Worm (Caenorhabditis elegans) whole organism, L1 larva: ENCODE measurements around the gene dao-6.

Experiments
- C04F5.9 ChIP-seq: sonication (generic microtip); optimal IDR thresholded peaks from 2 replicates; lab custom pipeline; 2016; ENCODE audit warnings: missing genetic modification characterization, missing compliant biosample characterization
- alr-1 ChIP-seq: fragments of 200-800 bp; sonication (Bioruptor generic); optimal IDR thresholded peaks from 2 replicates; lab custom pipeline; 2018; ENCODE audit warnings: borderline replicate concordance, mild to moderate bottlenecking, missing genetic modification characterization, missing compliant biosample characterization
- blmp-1 ChIP-seq: fragments of 150-350 bp; optimal IDR thresholded peaks from 2 replicates; lab custom pipeline; 2014; ENCODE audit warnings: missing biosample characterization, missing genetic modification characterization
- ceh-63 ChIP-seq: fragments of 200-800 bp; sonication (Bioruptor generic); optimal IDR thresholded peaks from 2 replicates; lab custom pipeline; 2018; ENCODE audit warnings: mild to moderate bottlenecking, missing genetic modification characterization, missing compliant biosample characterization
- ceh-8 ChIP-seq: fragments of 200-800 bp; sonication (Bioruptor generic); optimal IDR thresholded peaks from 2 replicates; lab custom pipeline; 2018; ENCODE audit warnings: mild to moderate bottlenecking, missing genetic modification characterization, moderate library complexity, missing compliant biosample characterization
- ceh-88 ChIP-seq: fragments of 200-800 bp; sonication (Bioruptor generic); IDR thresholded peaks from 2 replicates; pipeline ENCODE4 v1.3.6; 2022; ENCODE audit warnings: missing genetic modification characterization, missing compliant biosample characterization
- ceh-90 ChIP-seq: sonication (generic microtip); optimal IDR thresholded peaks from 2 replicates; lab custom pipeline; 2016; ENCODE audit warnings: missing genetic modification characterization, missing compliant biosample characterization
- dpl-1 ChIP-seq, 3 experiments: fragments of 150-350 bp in 2 of 3; sonication (generic microtip) in 1 of 3; optimal IDR thresholded peaks; 2 replicates each; lab custom pipeline; 2014 to 2017; ENCODE audit warnings: missing biosample characterization in 3 of 3, missing genetic modification characterization in 3 of 3, missing genetic modification reagents in 3 of 3
- efl-1 ChIP-seq, 4 experiments: fragments of 150-350 bp; optimal IDR thresholded peaks in 3 of 4; peaks in 1 of 4; 1 replicate in 1 of 4; 2 replicates in 3 of 4; lab custom pipeline; 2014; ENCODE audit warnings: missing biosample characterization in 2 of 4, missing genetic modification characterization in 2 of 4, missing genetic modification reagents in 2 of 4
- elt-3 ChIP-seq, 6 experiments: fragments of 150-350 bp in 1 of 6; sonication (generic microtip); optimal IDR thresholded peaks; 2 replicates each; lab custom pipeline; 2017 to 2018; ENCODE audit warnings: missing biosample characterization in 6 of 6, missing genetic modification characterization in 6 of 6, inconsistent platforms in 1 of 6
- ets-5 ChIP-seq: fragments of 200-800 bp; sonication (Bioruptor generic); IDR thresholded peaks from 2 replicates; pipeline ENCODE4 v1.3.6; 2022; ENCODE audit warnings: missing genetic modification characterization, missing compliant biosample characterization
- fkh-10 ChIP-seq: sonication (generic microtip); optimal IDR thresholded peaks from 2 replicates; lab custom pipeline; 2017; ENCODE audit warnings: missing biosample characterization, missing genetic modification reagents, missing genetic modification characterization
- fos-1 ChIP-seq: fragments of 150-350 bp; optimal IDR thresholded peaks from 2 replicates; lab custom pipeline; 2014; ENCODE audit warnings: missing biosample characterization, missing genetic modification characterization
- hlh-17 ChIP-seq: fragments of 200-800 bp; sonication (Bioruptor generic); optimal IDR thresholded peaks from 2 replicates; lab custom pipeline; 2018; ENCODE audit warnings: missing genetic modification characterization, mild to moderate bottlenecking, missing compliant biosample characterization, moderate library complexity, borderline replicate concordance
- hpl-2 ChIP-seq: fragments of 150-350 bp; optimal IDR thresholded peaks from 2 replicates; lab custom pipeline; 2014; ENCODE audit warnings: missing biosample characterization, missing genetic modification reagents, missing genetic modification characterization
- isw-1 ChIP-seq: fragments of 200-800 bp; sonication (Bioruptor generic); IDR thresholded peaks from 2 replicates; pipeline ENCODE4 v1.3.6; 2022; ENCODE audit warnings: missing genetic modification characterization, missing compliant biosample characterization
- lin-14 ChIP-seq: fragments of 200-800 bp; sonication (Bioruptor generic); optimal IDR thresholded peaks from 2 replicates; lab custom pipeline; 2018; ENCODE audit warnings: mild to moderate bottlenecking, missing genetic modification characterization, moderate library complexity, missing compliant biosample characterization
- lin-15B ChIP-seq: fragments of 150-350 bp; sonication (generic microtip); optimal IDR thresholded peaks from 3 replicates; lab custom pipeline; 2014; ENCODE audit warnings: missing biosample characterization, missing genetic modification characterization
- lin-35 ChIP-seq, 2 experiments: fragments of 150-350 bp; optimal IDR thresholded peaks; 2 replicates each; lab custom pipeline; 2014; ENCODE audit warnings: missing biosample characterization in 2 of 2, missing genetic modification characterization in 2 of 2, missing genetic modification reagents in 2 of 2
- lin-39 ChIP-seq: fragments of 150-350 bp; optimal IDR thresholded peaks from 2 replicates; lab custom pipeline; 2014; ENCODE audit warnings: missing biosample characterization, missing genetic modification reagents, missing genetic modification characterization
- lir-3 ChIP-seq: sonication (generic microtip); optimal IDR thresholded peaks from 2 replicates; lab custom pipeline; 2016; ENCODE audit warnings: mild to moderate bottlenecking, missing genetic modification characterization, moderate library complexity, missing compliant biosample characterization; ENCODE audit not compliant: poor library complexity
- lsy-2 ChIP-seq, 2 experiments: fragments of 150-350 bp; optimal IDR thresholded peaks; 2 replicates each; lab custom pipeline; 2014; ENCODE audit warnings: missing biosample characterization in 2 of 2, missing genetic modification characterization in 2 of 2
- mdl-1 ChIP-seq, 2 experiments: fragments of 150-350 bp; optimal IDR thresholded peaks; 2 replicates each; lab custom pipeline; 2014 to 2017; ENCODE audit warnings: missing biosample characterization in 2 of 2, missing genetic modification characterization in 2 of 2, inconsistent platforms in 1 of 2
- mep-1 ChIP-seq: fragments of 150-350 bp; optimal IDR thresholded peaks from 2 replicates; lab custom pipeline; 2014; ENCODE audit warnings: missing biosample characterization, missing genetic modification characterization
- nhr-11 ChIP-seq: fragments of 150-350 bp; optimal IDR thresholded peaks from 2 replicates; lab custom pipeline; 2014; ENCODE audit warnings: missing biosample characterization, missing genetic modification characterization
- nhr-12 ChIP-seq: sonication (generic microtip); optimal IDR thresholded peaks from 2 replicates; lab custom pipeline; 2017; ENCODE audit warnings: missing biosample characterization, missing genetic modification characterization
- nhr-19 ChIP-seq: fragments of 200-800 bp; sonication (Bioruptor generic); conservative IDR thresholded peaks from 2 replicates; pipeline ENCODE4 v1.3.6; 2022; ENCODE audit warnings: missing genetic modification characterization, missing compliant biosample characterization
- nhr-237 ChIP-seq: fragments of 150-350 bp; optimal IDR thresholded peaks from 2 replicates; lab custom pipeline; 2014; ENCODE audit warnings: missing biosample characterization, missing genetic modification characterization
- nhr-77 ChIP-seq: fragments of 150-350 bp; optimal IDR thresholded peaks from 2 replicates; lab custom pipeline; 2014; ENCODE audit warnings: missing biosample characterization, missing genetic modification characterization
- nhr-84 ChIP-seq: sonication (generic microtip); optimal IDR thresholded peaks from 2 replicates; lab custom pipeline; 2017; ENCODE audit warnings: missing biosample characterization, missing genetic modification characterization
- pax-3 ChIP-seq: fragments of 200-800 bp; sonication (Bioruptor generic); optimal IDR thresholded peaks from 2 replicates; lab custom pipeline; 2018; ENCODE audit warnings: mild to moderate bottlenecking, missing genetic modification characterization, moderate library complexity, missing compliant biosample characterization
- rnt-1 ChIP-seq: sonication (generic microtip); optimal IDR thresholded peaks from 2 replicates; lab custom pipeline; 2016; ENCODE audit warnings: mild to moderate bottlenecking, missing genetic modification characterization, moderate library complexity, missing compliant biosample characterization
- skn-1 ChIP-seq: fragments of 150-350 bp; optimal IDR thresholded peaks from 2 replicates; lab custom pipeline; 2014; ENCODE audit warnings: missing biosample characterization, missing genetic modification characterization
- snu-23 ChIP-seq: sonication (generic microtip); optimal IDR thresholded peaks from 2 replicates; lab custom pipeline; 2016; ENCODE audit warnings: missing genetic modification characterization, missing compliant biosample characterization
- sox-4 ChIP-seq: sonication (generic microtip); optimal IDR thresholded peaks from 2 replicates; lab custom pipeline; 2016; ENCODE audit warnings: missing genetic modification characterization, missing compliant biosample characterization
- sptf-1 ChIP-seq: fragments of 150-350 bp; optimal IDR thresholded peaks from 2 replicates; lab custom pipeline; 2014; ENCODE audit warnings: missing biosample characterization, missing genetic modification characterization
- tlp-1 ChIP-seq: fragments of 150-350 bp; optimal IDR thresholded peaks from 2 replicates; lab custom pipeline; 2014; ENCODE audit warnings: missing biosample characterization, missing genetic modification characterization
- unc-62 ChIP-seq: fragments of 150-350 bp; optimal IDR thresholded peaks from 2 replicates; lab custom pipeline; 2014; ENCODE audit warnings: missing biosample characterization, missing genetic modification reagents, missing genetic modification characterization
- unc-86 ChIP-seq: sonication (generic microtip); optimal IDR thresholded peaks from 2 replicates; lab custom pipeline; 2016; ENCODE audit warnings: missing genetic modification characterization, missing compliant biosample characterization
- vab-15 ChIP-seq: sonication (generic microtip); optimal IDR thresholded peaks from 2 replicates; lab custom pipeline; 2017; ENCODE audit warnings: missing genotype, mild to moderate bottlenecking, missing genetic modification characterization, missing compliant biosample characterization
- zag-1 ChIP-seq: fragments of 150-350 bp; optimal IDR thresholded peaks from 2 replicates; lab custom pipeline; 2014; ENCODE audit warnings: missing biosample characterization, missing genetic modification characterization
- zip-4 ChIP-seq: fragments of 200-800 bp; sonication (Bioruptor generic); optimal IDR thresholded peaks from 2 replicates; lab custom pipeline; 2018; ENCODE audit warnings: mild to moderate bottlenecking, missing genetic modification characterization, moderate library complexity, missing compliant biosample characterization
- ztf-11 ChIP-seq, 2 experiments: sonication (generic microtip); optimal IDR thresholded peaks; 2 replicates each; lab custom pipeline; 2016 to 2017; ENCODE audit warnings: missing genetic modification characterization in 2 of 2, missing biosample characterization in 1 of 2, missing compliant biosample characterization in 1 of 2
- ztf-4 ChIP-seq: fragments of 150-350 bp; optimal IDR thresholded peaks from 2 replicates; lab custom pipeline; 2014; ENCODE audit warnings: missing biosample characterization, missing genetic modification characterization

dao-6 gene

ce11 chrIII:9700114-9700690, 35.8 kb downstream of the dao-6 start:
- TF ChIP-seq dpl-1 (GFP tag; optimal IDR thresholded peaks at IDR 0.05; lab: Kevin White, UChicago) (no peak), tlp-1 (tag; lab: Kevin White, UChicago) (no peak), efl-1 (optimal IDR thresholded peaks at IDR 0.05; lab: Kevin White, UChicago) (no peak), efl-1 (GFP tag; optimal IDR thresholded peaks at IDR 0.05 in 1 of 2; lab: Kevin White, UChicago) (peak in 1 of 2 experiments; percentile 14), lin-14 (peak; percentile 43), elt-3 (tag; optimal IDR thresholded peaks at IDR 0.05; lab: Kevin White, UChicago) (peak in 1 of 6 experiments; percentile 13), blmp-1 (tag; lab: Kevin White, UChicago) (peak; percentile 19), snu-23 (GFP tag; lab: Kevin White, UChicago) (no peak), ceh-8 (GFP tag; lab: Kevin White, UChicago) (no peak), isw-1 (GFP tag; lab: Robert Waterston, UW) (no peak), lsy-2 (tag; optimal IDR thresholded peaks at IDR 0.05; lab: Kevin White, UChicago) (no peak), lin-35 (GFP tag; optimal IDR thresholded peaks at IDR 0.05; lab: Kevin White, UChicago) (peak in 1 of 2 experiments; percentile 36), skn-1 (tag; lab: Kevin White, UChicago) (no peak), ceh-63 (GFP tag; lab: Kevin White, UChicago) (no peak), nhr-11 (tag; lab: Kevin White, UChicago) (no peak), rnt-1 (tag; lab: Kevin White, UChicago) (no peak), unc-86 (tag; lab: Kevin White, UChicago) (no peak)

DNA sequence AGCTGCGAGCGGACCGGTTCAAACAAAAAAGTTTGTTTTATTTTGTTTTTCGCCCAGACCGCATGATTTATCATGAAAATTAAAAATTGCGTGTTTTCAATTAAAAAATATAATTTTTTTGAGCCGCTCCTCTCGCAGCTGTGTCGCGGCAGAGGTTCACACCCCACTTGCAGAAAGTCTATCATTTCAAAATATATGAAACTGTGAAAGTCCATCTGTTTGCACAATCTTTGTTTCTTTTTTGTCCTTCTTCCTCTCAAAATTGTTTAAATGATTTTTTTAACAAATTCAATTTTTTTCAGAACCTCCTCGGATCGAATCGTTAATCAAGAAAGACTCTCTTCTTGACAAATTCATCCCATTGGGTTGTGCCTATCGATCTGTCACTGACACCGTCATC, 36.4 kb downstream of the dao-6 start, which contains the start of gene tlk-1:
Gene tlk-1 (plus strand): TSS at position 301 of the 400 bp plus-strand sequence.
- no peak for TF ChIP-seq mdl-1 (tag; optimal IDR thresholded peaks at IDR 0.05; lab: Kevin White, UChicago)
- no peak for TF ChIP-seq lin-39 (tag; lab: Kevin White, UChicago)
- no peak for TF ChIP-seq ceh-90 (tag; lab: Kevin White, UChicago)
- no peak for TF ChIP-seq C04F5.9 (tag; lab: Kevin White, UChicago)
- no peak for TF ChIP-seq ceh-88 (GFP tag; lab: Robert Waterston, UW)
- TF ChIP-seq lin-15B: no peak
- TF ChIP-seq unc-62 (GFP tag; lab: Kevin White, UChicago): no peak
- no peak for TF ChIP-seq nhr-12 (tag; lab: Kevin White, UChicago)
- TF ChIP-seq lin-35 (GFP tag; optimal IDR thresholded peaks at IDR 0.05; lab: Kevin White, UChicago): no peak
- TF ChIP-seq zag-1: no peak
- no peak for TF ChIP-seq dpl-1 (GFP tag; optimal IDR thresholded peaks at IDR 0.05; lab: Kevin White, UChicago)
- TF ChIP-seq pax-3 (tag; lab: Kevin White, UChicago): no peak
- TF ChIP-seq vab-15 (tag; lab: Kevin White, UChicago): no peak
- no peak for TF ChIP-seq nhr-77
- TF ChIP-seq nhr-19 (GFP tag; lab: Robert Waterston, UW): no peak
- TF ChIP-seq fkh-10: no peak
- TF ChIP-seq ets-5 (GFP tag; lab: Robert Waterston, UW): no peak
- TF ChIP-seq isw-1 (GFP tag; lab: Robert Waterston, UW): no peak
- TF ChIP-seq sptf-1: no peak
- TF ChIP-seq, all 84 proteins: peak for 0

- TF ChIP-seq ztf-4 (tag; lab: Kevin White, UChicago) (no peak), fos-1 (tag; lab: Kevin White, UChicago) (no peak), mdl-1 (tag; optimal IDR thresholded peaks at IDR 0.05; lab: Kevin White, UChicago) (peak in 1 of 2 experiments; percentile 19), tlp-1 (tag; lab: Kevin White, UChicago) (no peak), dpl-1 (GFP tag; optimal IDR thresholded peaks at IDR 0.05; lab: Kevin White, UChicago) (no peak), sptf-1 (no peak), vab-15 (tag; lab: Kevin White, UChicago) (no peak), sox-4 (no peak), isw-1 (GFP tag; lab: Robert Waterston, UW) (no peak), nhr-11 (tag; lab: Kevin White, UChicago) (no peak), zag-1 (no peak), nhr-237 (no peak), zip-4 (GFP tag; lab: Kevin White, UChicago) (no peak), nhr-84 (tag; lab: Kevin White, UChicago) (no peak), hlh-17 (no peak), lir-3 (tag; lab: Kevin White, UChicago) (no peak), hpl-2 (no peak), unc-86 (tag; lab: Kevin White, UChicago) (no peak), ztf-11 (tag; optimal IDR thresholded peaks at IDR 0.05; lab: Kevin White, UChicago) (no peak), lin-35 (GFP tag; optimal IDR thresholded peaks at IDR 0.05; lab: Kevin White, UChicago) (peak in 1 of 2 experiments; percentile 29), alr-1 (tag; lab: Kevin White, UChicago) (no peak), mep-1 (tag; lab: Kevin White, UChicago) (peak; percentile 7), snu-23 (GFP tag; lab: Kevin White, UChicago) (peak; percentile 1), lin-14 (peak; percentile 91)
Measured at ce11 chrIII:9698635-9699396, 37.2 kb downstream of the dao-6 start.
